Worm (Caenorhabditis elegans) whole organism, late embryonic: ENCODE data around the gene Y43C5B.3.

Experiments
- nfya-1 ChIP-seq: sonication (generic microtip); optimal IDR thresholded peaks from 2 replicates; lab custom pipeline; 2017; ENCODE audit warnings: missing genetic modification characterization, mild to moderate bottlenecking, missing compliant biosample characterization, antibody characterized with exemption, moderate library complexity
- pha-4 ChIP-seq: fragments of 150-350 bp; optimal IDR thresholded peaks from 2 replicates; lab custom pipeline; 2018; ENCODE audit warnings: missing biosample characterization, missing genetic modification reagents, missing genetic modification characterization
- pqm-1 ChIP-seq: sonication (generic microtip); optimal IDR thresholded peaks from 2 replicates; lab custom pipeline; 2016; ENCODE audit warnings: missing genetic modification characterization, missing compliant biosample characterization
- sox-4 ChIP-seq: sonication (generic microtip); optimal IDR thresholded peaks from 2 replicates; lab custom pipeline; 2017; ENCODE audit warnings: mild to moderate bottlenecking, missing genetic modification characterization, inconsistent platforms, missing compliant biosample characterization
- syd-9 ChIP-seq: sonication (generic microtip); optimal IDR thresholded peaks from 2 replicates; lab custom pipeline; 2016; ENCODE audit warnings: mild to moderate bottlenecking, missing genetic modification characterization, moderate library complexity, missing compliant biosample characterization

- TF ChIP-seq nfya-1 (tag; lab: Kevin White, UChicago) (no peak), pqm-1 (tag; lab: Kevin White, UChicago) (no peak), pha-4 (tag; lab: Kevin White, UChicago) (no peak), sox-4 (tag; lab: Kevin White, UChicago) (no peak), syd-9 (tag; lab: Kevin White, UChicago) (no peak)
These were observed 17.9 kb downstream of the Y43C5B.3 start, which contains the start of gene iars-1 for ce11 chrIV:10368326-10368725.
